Worm (Caenorhabditis elegans) whole organism, L4 larva: ENCODE measurements around the gene irg-2.

ENCODE experiments used
- F26F4.8 ChIP-seq: fragments of 200-800 bp; sonication (Bioruptor generic); conservative IDR thresholded peaks from 2 replicates; pipeline ENCODE4 v1.3.6; 2022; ENCODE audit warnings: missing genetic modification characterization, missing compliant biosample characterization
- F37D6.2 ChIP-seq: sonication (generic microtip); optimal IDR thresholded peaks from 2 replicates; lab custom pipeline; 2016; ENCODE audit warnings: mild to moderate bottlenecking, missing genetic modification characterization, missing compliant biosample characterization
- T26A8.4 ChIP-seq: fragments of 200-800 bp; sonication (Bioruptor generic); IDR thresholded peaks from 2 replicates; pipeline ENCODE4 v1.3.6; 2022; ENCODE audit warnings: missing genetic modification characterization, missing compliant biosample characterization
- Y48G9A.11 ChIP-seq: fragments of 200-800 bp; sonication (Bioruptor generic); IDR thresholded peaks from 2 replicates; pipeline ENCODE4 v1.3.6; 2022; ENCODE audit warnings: missing genetic modification reagents, missing genetic modification characterization, missing compliant biosample characterization
- Y75B8A.6 ChIP-seq: fragments of 200-800 bp; sonication (Bioruptor generic); IDR thresholded peaks from 2 replicates; pipeline ENCODE4 v1.3.6; 2022; ENCODE audit warnings: missing genetic modification reagents, missing genetic modification characterization, missing compliant biosample characterization
- aha-1 ChIP-seq: fragments of 150-350 bp; peaks from one replicate; lab custom pipeline; 2014; ENCODE audit warnings: missing biosample characterization, missing genetic modification characterization
- arid-1 ChIP-seq: fragments of 200-800 bp; sonication (Bioruptor generic); conservative IDR thresholded peaks from 2 replicates; pipeline ENCODE4 v1.3.6; 2022; ENCODE audit warnings: missing genetic modification reagents, missing genetic modification characterization, missing compliant biosample characterization
- ceh-28 ChIP-seq: fragments of 150-350 bp; optimal IDR thresholded peaks from 2 replicates; lab custom pipeline; 2014; ENCODE audit warnings: missing biosample characterization, missing genetic modification reagents, missing genetic modification characterization
- ceh-62 ChIP-seq: sonication (generic microtip); optimal IDR thresholded peaks from 2 replicates; lab custom pipeline; 2017; ENCODE audit warnings: missing biosample characterization, missing genetic modification characterization
- ces-1 ChIP-seq: fragments of 150-350 bp; sonication (generic microtip); optimal IDR thresholded peaks from 4 replicates; lab custom pipeline; 2014; ENCODE audit warnings: missing biosample characterization, missing genetic modification reagents, missing genetic modification characterization
- ctbp-1 ChIP-seq: fragments of 200-800 bp; sonication (Bioruptor generic); IDR thresholded peaks from 2 replicates; pipeline ENCODE4 v1.3.6; 2022; ENCODE audit warnings: missing genetic modification reagents, missing genetic modification characterization, missing compliant biosample characterization
- daf-12 ChIP-seq: fragments of 150-350 bp; optimal IDR thresholded peaks from 2 replicates; lab custom pipeline; 2014; ENCODE audit warnings: missing biosample characterization, missing genetic modification reagents, missing genetic modification characterization
- daf-16 ChIP-seq, 3 experiments: sonication (generic microtip); optimal IDR thresholded peaks; 2 replicates each; lab custom pipeline; 2016 to 2017; ENCODE audit warnings: missing genetic modification characterization in 3 of 3, missing genetic modification reagents in 3 of 3, mild to moderate bottlenecking in 2 of 3, missing compliant biosample characterization in 2 of 3, missing biosample characterization in 1 of 3, moderate library complexity in 1 of 3
- daf-8 ChIP-seq: fragments of 200-800 bp; sonication (Bioruptor generic); IDR thresholded peaks from 2 replicates; pipeline ENCODE4 v1.3.6; 2022; ENCODE audit warnings: missing genetic modification characterization, missing compliant biosample characterization
- dmd-6 ChIP-seq: fragments of 200-800 bp; sonication (Bioruptor generic); IDR thresholded peaks from 2 replicates; pipeline ENCODE4 v1.3.6; 2022; ENCODE audit warnings: missing genetic modification reagents, missing genetic modification characterization, missing compliant biosample characterization
- dmd-8 ChIP-seq: fragments of 200-800 bp; sonication (Bioruptor generic); IDR thresholded peaks from 2 replicates; pipeline ENCODE4 v1.3.6; 2022; ENCODE audit warnings: missing genetic modification characterization, missing compliant biosample characterization
- duxl-1 ChIP-seq: sonication (generic microtip); optimal IDR thresholded peaks from 2 replicates; lab custom pipeline; 2016; ENCODE audit warnings: mild to moderate bottlenecking, missing genetic modification characterization, moderate library complexity, missing compliant biosample characterization; ENCODE audit not compliant: poor library complexity
- dve-1 ChIP-seq: sonication (generic microtip); optimal IDR thresholded peaks from 2 replicates; lab custom pipeline; 2017; ENCODE audit warnings: antibody characterized with exemption, mild to moderate bottlenecking, missing genetic modification characterization, missing compliant biosample characterization; ENCODE audit not compliant: insufficient read depth
- egl-27 ChIP-seq: sonication (generic microtip); optimal IDR thresholded peaks from 3 replicates; lab custom pipeline; 2017; ENCODE audit warnings: missing biosample characterization, missing genetic modification reagents, missing genetic modification characterization
- fkh-10 ChIP-seq: fragments of 150-350 bp; optimal IDR thresholded peaks from 2 replicates; lab custom pipeline; 2014; ENCODE audit warnings: missing biosample characterization, missing genetic modification reagents, missing genetic modification characterization
- fos-1 ChIP-seq: fragments of 150-350 bp; optimal IDR thresholded peaks from 2 replicates; lab custom pipeline; 2014; ENCODE audit warnings: missing biosample characterization, missing genetic modification characterization
- hlh-11 ChIP-seq: fragments of 200-800 bp; sonication (Bioruptor generic); optimal IDR thresholded peaks from 2 replicates; lab custom pipeline; 2018; ENCODE audit warnings: mild to moderate bottlenecking, missing genetic modification characterization, missing compliant biosample characterization
- lin-38 ChIP-seq: fragments of 200-800 bp; sonication (Bioruptor generic); IDR thresholded peaks from 2 replicates; pipeline ENCODE4 v1.3.6; 2022; ENCODE audit warnings: missing genetic modification reagents, missing genetic modification characterization, missing compliant biosample characterization
- lir-3 ChIP-seq: sonication (generic microtip); optimal IDR thresholded peaks from 2 replicates; lab custom pipeline; 2016; ENCODE audit warnings: mild to moderate bottlenecking, missing genetic modification characterization, missing compliant biosample characterization
- madf-9 ChIP-seq: fragments of 200-800 bp; sonication (Bioruptor generic); conservative IDR thresholded peaks from 2 replicates; pipeline ENCODE4 v1.3.6; 2022; ENCODE audit warnings: missing genetic modification reagents, missing genetic modification characterization, missing compliant biosample characterization
- nhr-237 ChIP-seq: sonication (generic microtip); optimal IDR thresholded peaks from 2 replicates; lab custom pipeline; 2017; ENCODE audit warnings: missing biosample characterization, missing genetic modification characterization
- nhr-25 ChIP-seq: sonication (generic microtip); optimal IDR thresholded peaks from 2 replicates; lab custom pipeline; 2017; ENCODE audit warnings: missing genetic modification characterization, mild to moderate bottlenecking, missing compliant biosample characterization, antibody characterized with exemption, moderate library complexity, borderline replicate concordance; ENCODE audit not compliant: insufficient read depth
- nhr-41 ChIP-seq: fragments of 200-800 bp; sonication (Bioruptor generic); IDR thresholded peaks from 2 replicates; pipeline ENCODE4 v1.3.6; 2022; ENCODE audit warnings: missing genetic modification reagents, missing genetic modification characterization, missing compliant biosample characterization
- nhr-76 ChIP-seq: fragments of 150-350 bp; optimal IDR thresholded peaks from 2 replicates; lab custom pipeline; 2014; ENCODE audit warnings: missing biosample characterization, missing genetic modification characterization
- snpc-4 ChIP-seq: fragments of 150-350 bp; optimal IDR thresholded peaks from 2 replicates; lab custom pipeline; 2014; ENCODE audit warnings: missing biosample characterization, missing genetic modification characterization
- unc-130 ChIP-seq: sonication (generic microtip); optimal IDR thresholded peaks from 2 replicates; lab custom pipeline; 2016; ENCODE audit warnings: missing genetic modification reagents, missing genetic modification characterization, missing compliant biosample characterization
- unc-62 ChIP-seq, 3 experiments: fragments of 150-350 bp in 1 of 3; sonication (generic microtip); optimal IDR thresholded peaks in 2 of 3; peaks in 1 of 3; 1 replicate in 1 of 3; 2 replicates in 2 of 3; lab custom pipeline; 2014 to 2017; ENCODE audit warnings: missing biosample characterization in 3 of 3, missing genetic modification characterization in 3 of 3, missing genetic modification reagents in 3 of 3, missing genotype in 1 of 3
- vab-7 ChIP-seq: fragments of 200-800 bp; sonication (Bioruptor generic); IDR thresholded peaks from 2 replicates; pipeline ENCODE4 v1.3.6; 2022; ENCODE audit warnings: missing genetic modification reagents, missing genetic modification characterization, missing compliant biosample characterization
- zfp-2 ChIP-seq: sonication (generic microtip); optimal IDR thresholded peaks from 2 replicates; lab custom pipeline; 2016; ENCODE audit warnings: mild to moderate bottlenecking, missing genetic modification characterization, missing compliant biosample characterization
- ztf-11 ChIP-seq: fragments of 150-350 bp; optimal IDR thresholded peaks from 2 replicates; lab custom pipeline; 2014; ENCODE audit warnings: missing biosample characterization, missing genetic modification characterization
- ztf-7 ChIP-seq: fragments of 150-350 bp; optimal IDR thresholded peaks from 2 replicates; lab custom pipeline; 2014; ENCODE audit warnings: missing biosample characterization, missing genetic modification characterization

irg-2 gene

DNA sequence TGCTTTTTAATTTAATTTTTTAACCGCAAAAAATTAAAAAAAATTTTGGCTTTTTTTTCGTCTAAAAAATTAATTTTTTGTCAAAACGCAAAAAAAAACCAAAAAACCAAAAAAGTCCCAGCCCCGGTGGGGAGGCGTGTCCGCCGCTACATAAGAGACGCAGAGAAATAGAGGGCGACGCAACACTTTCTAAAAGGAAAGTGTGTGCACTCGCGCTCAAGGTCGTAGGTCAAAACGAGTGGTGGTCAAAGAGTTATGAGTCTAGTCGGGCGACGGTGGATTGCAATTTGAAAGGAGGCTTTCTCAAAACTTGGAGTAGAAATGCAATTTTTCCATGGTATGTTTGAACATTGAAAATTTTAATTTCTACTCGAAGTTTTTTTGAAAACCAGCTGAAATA is 37.4 kb upstream of the irg-2 start:
- TF ChIP-seq unc-62 (GFP tag; optimal IDR thresholded peaks at IDR 0.05 in 1 of 2; lab: Kevin White, UChicago) = no peak
- TF ChIP-seq unc-62 (tag; optimal IDR thresholded peaks at IDR 0.05; lab: Kevin White, UChicago) = no peak
- TF ChIP-seq, all 104 proteins: peak for 0

ce11 chrV:4005219-4005618 is 36.8 kb upstream of the irg-2 start, which contains the start of gene srh-8:
TSS of gene srh-8 (plus strand) at chrV:4005519.
- TF ChIP-seq nhr-237 (tag; lab: Kevin White, UChicago) = no peak
- TF ChIP-seq T26A8.4 = no peak
- TF ChIP-seq aha-1 (tag; lab: Kevin White, UChicago) = peak; percentile 25

ce11 chrV:4007927-4008326 is 34.1 kb upstream of the irg-2 start, which contains the start of gene srh-7:
TSS of gene srh-7 (plus strand) at chrV:4008227.
- TF ChIP-seq duxl-1 (tag; lab: Kevin White, UChicago) (no peak), ztf-7 (tag; lab: Kevin White, UChicago) (no peak), arid-1 (GFP tag; lab: Robert Waterston, UW) (no peak), Y48G9A.11 (GFP tag; lab: Robert Waterston, UW) (no peak), dmd-6 (no peak), unc-130 (GFP tag; lab: Kevin White, UChicago) (no peak)

- no peak for TF ChIP-seq snpc-4 (tag; lab: Kevin White, UChicago)
- no peak for TF ChIP-seq dmd-8
- no peak for TF ChIP-seq T26A8.4
- TF ChIP-seq aha-1 (tag; lab: Kevin White, UChicago) = peak; percentile 3
- no peak for TF ChIP-seq lin-38 (GFP tag; lab: Robert Waterston, UW)
- TF ChIP-seq dve-1 (tag; lab: Kevin White, UChicago) = no peak
Measured at ce11 chrV:4010170-4010569, 31.8 kb upstream of the irg-2 start, which contains the start of gene srh-4. TSS of gene srh-4 (plus strand) at chrV:4010470.

DNA sequence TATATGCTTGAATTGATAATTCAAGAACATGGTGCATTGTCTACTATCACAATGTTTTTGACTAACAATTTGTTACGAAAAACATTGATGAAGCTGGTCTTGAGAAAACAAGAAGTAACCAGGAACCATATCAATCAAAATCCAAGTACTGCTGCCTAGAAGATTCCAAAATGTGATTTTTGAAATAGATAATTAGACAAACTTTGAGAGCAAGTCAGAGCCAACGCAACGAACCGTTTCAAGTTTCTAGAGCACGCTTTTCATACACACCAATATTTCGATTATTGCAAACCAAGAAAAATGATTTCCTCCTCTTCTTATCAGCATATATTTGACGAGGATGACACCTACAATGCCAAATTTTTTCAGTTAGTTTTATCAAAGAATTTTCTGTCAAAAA is 25.2 kb upstream of the irg-2 start, which contains the start of gene srw-89:
TSS of gene srw-89 (plus strand) at position 301 of the 400 bp plus-strand sequence.
- TF ChIP-seq lin-38 (GFP tag; lab: Robert Waterston, UW) (no peak), lir-3 (no peak), nhr-76 (tag; lab: Kevin White, UChicago) (no peak), ces-1 (no peak), madf-9 (GFP tag; lab: Robert Waterston, UW) (no peak), fos-1 (tag; lab: Kevin White, UChicago) (no peak), ceh-62 (no peak), nhr-41 (GFP tag; lab: Robert Waterston, UW) (no peak), ztf-11 (no peak), F26F4.8 (GFP tag; lab: Robert Waterston, UW) (no peak), zfp-2 (tag; lab: Kevin White, UChicago) (no peak), dmd-8 (no peak), daf-12 (no peak), fkh-10 (GFP tag; lab: Kevin White, UChicago) (no peak), daf-8 (GFP tag; lab: Robert Waterston, UW) (no peak), Y48G9A.11 (GFP tag; lab: Robert Waterston, UW) (no peak)

- TF ChIP-seq lin-38 (GFP tag; lab: Robert Waterston, UW) (no peak), unc-62 (GFP tag; optimal IDR thresholded peaks at IDR 0.05 in 1 of 2; lab: Kevin White, UChicago) (peak in 1 of 2 experiments; percentile 80), unc-62 (tag; optimal IDR thresholded peaks at IDR 0.05; lab: Kevin White, UChicago) (no peak)
Measured at ce11 chrV:4018591-4018990, 23.4 kb upstream of the irg-2 start.

DNA sequence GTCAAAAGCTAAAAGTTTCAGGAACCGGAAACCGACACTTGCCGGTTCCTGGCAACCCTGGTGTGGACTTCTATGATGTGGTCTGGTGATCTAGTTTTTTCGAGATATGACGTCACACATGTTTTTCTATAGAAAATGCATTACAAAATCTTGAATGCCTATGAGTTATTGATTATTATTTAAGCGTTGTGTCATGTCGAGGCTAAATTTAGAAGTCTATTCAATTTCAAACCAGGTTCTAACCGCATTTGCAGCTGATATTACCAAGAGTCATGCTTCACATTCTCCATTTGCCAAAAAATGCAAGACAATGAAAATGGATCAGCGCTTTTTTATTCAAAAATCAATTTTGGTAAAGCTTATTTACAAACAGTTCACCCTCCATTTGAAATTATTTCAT is 22.8 kb upstream of the irg-2 start, which contains the start of gene K09D9.3:
TSS of gene K09D9.3 (plus strand) at position 301 of the 400 bp plus-strand sequence.
- no peak for TF ChIP-seq daf-16 (GFP tag; optimal IDR thresholded peaks at IDR 0.05; lab: Kevin White, UChicago)
- TF ChIP-seq daf-16 (tag; optimal IDR thresholded peaks at IDR 0.05; lab: Kevin White, UChicago) = no peak
- TF ChIP-seq nhr-41 (GFP tag; lab: Robert Waterston, UW) = no peak
- no peak for TF ChIP-seq egl-27 (tag; lab: Kevin White, UChicago)
- no peak for TF ChIP-seq Y48G9A.11 (GFP tag; lab: Robert Waterston, UW)
- TF ChIP-seq F37D6.2 (tag; lab: Kevin White, UChicago) = no peak
- TF ChIP-seq nhr-76 (tag; lab: Kevin White, UChicago) = no peak
- no peak for TF ChIP-seq hlh-11 (tag; lab: Kevin White, UChicago)
- no peak for TF ChIP-seq ctbp-1 (GFP tag; lab: Robert Waterston, UW)
- no peak for TF ChIP-seq dmd-6
- TF ChIP-seq Y75B8A.6 (GFP tag; lab: Robert Waterston, UW) = no peak
- TF ChIP-seq vab-7 = no peak
- no peak for TF ChIP-seq ceh-28 (tag; lab: Kevin White, UChicago)
- TF ChIP-seq nhr-25 (tag; lab: Kevin White, UChicago) = no peak
- TF ChIP-seq, all 104 proteins: peak for 0
